Fruit fly (Drosophila melanogaster) whole organism, embryonic: ENCODE results near the gene Shal.

Source experiments
- Ada2b ChIP-seq: fragments of 200-800 bp; sonication (Bioruptor generic); IDR thresholded peaks from 2 replicates; pipeline ENCODE4 v1.3.6; 2022; ENCODE audit warnings: missing biosample characterization, missing genetic modification characterization
- Blimp-1 ChIP-seq: fragments of 200-800 bp; sonication (Bioruptor generic); optimal IDR thresholded peaks from 3 replicates; lab custom pipeline; 2018; ENCODE audit warnings: missing biosample characterization, missing genetic modification characterization, mild to moderate bottlenecking, moderate library complexity, missing genetic modification reagents
- CG10543 ChIP-seq: fragments of 200-800 bp; sonication (Bioruptor generic); optimal IDR thresholded peaks from 3 replicates; lab custom pipeline; 2017; ENCODE audit warnings: missing biosample characterization, mild to moderate bottlenecking, missing genetic modification characterization, moderate library complexity
- CG10959 ChIP-seq: fragments of 200-800 bp; sonication (Bioruptor generic); IDR thresholded peaks from 2 replicates; pipeline ENCODE4 v1.3.6; 2022; ENCODE audit warnings: missing biosample characterization, missing genetic modification characterization
- CG10979 ChIP-seq: fragments of 200-800 bp; sonication (Bioruptor generic); optimal IDR thresholded peaks from 2 replicates; lab custom pipeline; 2018; ENCODE audit warnings: missing biosample characterization, mild to moderate bottlenecking, missing genetic modification characterization, moderate library complexity
- CG12104 ChIP-seq: fragments of 200-800 bp; sonication (Bioruptor generic); optimal IDR thresholded peaks from 3 replicates; lab custom pipeline; 2016; ENCODE audit warnings: missing biosample characterization, missing genetic modification characterization
- CG12236 ChIP-seq: fragments of 200-800 bp; sonication (Bioruptor generic); optimal IDR thresholded peaks from 2 replicates; lab custom pipeline; 2016; ENCODE audit warnings: missing biosample characterization, missing genetic modification characterization
- CG12769 ChIP-seq: fragments of 200-800 bp; sonication (Bioruptor generic); optimal IDR thresholded peaks from 2 replicates; lab custom pipeline; 2019; ENCODE audit warnings: missing biosample characterization, mild to moderate bottlenecking, missing genetic modification characterization, moderate library complexity
- CG13894 ChIP-seq: fragments of 200-800 bp; sonication (Bioruptor generic); optimal IDR thresholded peaks from 3 replicates; lab custom pipeline; 2018; ENCODE audit warnings: missing biosample characterization, mild to moderate bottlenecking, missing genetic modification characterization, moderate library complexity
- CG15479 ChIP-seq: fragments of 200-800 bp; sonication (Bioruptor generic); optimal IDR thresholded peaks from 3 replicates; lab custom pipeline; 2019; ENCODE audit warnings: missing biosample characterization, mild to moderate bottlenecking, missing genetic modification characterization, moderate library complexity
- CG17568 ChIP-seq: fragments of 200-800 bp; sonication (Bioruptor generic); optimal IDR thresholded peaks from 2 replicates; lab custom pipeline; 2018; ENCODE audit warnings: missing biosample characterization, mild to moderate bottlenecking, missing genetic modification characterization, moderate library complexity
- CG32772 ChIP-seq: fragments of 200-800 bp; sonication (Bioruptor generic); IDR thresholded peaks from 2 replicates; pipeline ENCODE4 v1.3.6; 2022; ENCODE audit warnings: missing biosample characterization, missing genetic modification characterization
- CG42726 ChIP-seq: fragments of 200-800 bp; sonication (Bioruptor generic); IDR thresholded peaks from 2 replicates; pipeline ENCODE4 v1.3.6; 2022; ENCODE audit warnings: missing biosample characterization, missing genetic modification characterization; ENCODE audit not compliant: partially characterized antibody
- CG4360 ChIP-seq: fragments of 200-800 bp; sonication (Bioruptor generic); IDR thresholded peaks from 2 replicates; pipeline ENCODE4 v1.3.6; 2022; ENCODE audit warnings: missing biosample characterization, missing genetic modification characterization
- CG6791 ChIP-seq: fragments of 200-800 bp; sonication (Bioruptor generic); IDR thresholded peaks from 3 replicates; pipeline ENCODE4 v1.3.6; 2022; ENCODE audit warnings: missing biosample characterization, missing genetic modification characterization; ENCODE audit not compliant: partially characterized antibody
- CG8359 ChIP-seq: fragments of 200-800 bp; sonication (Bioruptor generic); optimal IDR thresholded peaks from 2 replicates; lab custom pipeline; 2017; ENCODE audit warnings: missing biosample characterization, mild to moderate bottlenecking, missing genetic modification characterization, borderline replicate concordance
- Doc3 ChIP-seq: fragments of 200-800 bp; sonication (Bioruptor generic); IDR thresholded peaks from 3 replicates; pipeline ENCODE4 v1.3.6; 2022; ENCODE audit warnings: missing biosample characterization, missing genetic modification characterization; ENCODE audit not compliant: partially characterized antibody
- Ets65A ChIP-seq: fragments of 200-800 bp; sonication (Bioruptor generic); peaks from one replicate; lab custom pipeline; 2016; ENCODE audit warnings: missing biosample characterization, missing genetic modification characterization
- MTF-1 ChIP-seq: fragments of 200-800 bp; sonication (Bioruptor generic); optimal IDR thresholded peaks from 2 replicates; lab custom pipeline; 2018; ENCODE audit warnings: missing biosample characterization, mild to moderate bottlenecking, missing genetic modification characterization, borderline replicate concordance
- Med ChIP-seq: fragments of 200-800 bp; sonication (Bioruptor generic); peaks from one replicate; lab custom pipeline; 2016; ENCODE audit warnings: missing biosample characterization, missing genetic modification characterization, mild to moderate bottlenecking, inconsistent platforms, moderate library complexity
- Nf-YB ChIP-seq: fragments of 200-800 bp; sonication (Bioruptor generic); optimal IDR thresholded peaks from 3 replicates; lab custom pipeline; 2019; ENCODE audit warnings: missing biosample characterization, mild to moderate bottlenecking, missing genetic modification characterization, moderate library complexity
- NfI ChIP-seq: fragments of 200-800 bp; sonication (Bioruptor generic); optimal IDR thresholded peaks from 3 replicates; lab custom pipeline; 2018; ENCODE audit warnings: missing biosample characterization, mild to moderate bottlenecking, missing genetic modification characterization, moderate library complexity
- Pdp1 ChIP-seq, 2 experiments: fragments of 200-800 bp; sonication (Bioruptor generic); optimal IDR thresholded peaks; 3 replicates each; lab custom pipeline; 2016; ENCODE audit warnings: missing biosample characterization in 2 of 2, missing genetic modification characterization in 2 of 2, mild to moderate bottlenecking in 1 of 2, moderate library complexity in 1 of 2
- Rfx ChIP-seq: fragments of 200-800 bp; sonication (Bioruptor generic); IDR thresholded peaks from 2 replicates; pipeline ENCODE4 v1.3.6; 2022; ENCODE audit warnings: missing biosample characterization, missing genetic modification characterization
- Scr ChIP-seq: fragments of 200-800 bp; sonication (Bioruptor generic); IDR thresholded peaks from 2 replicates; pipeline ENCODE4 v1.3.6; 2022; ENCODE audit warnings: missing biosample characterization, missing genetic modification characterization; ENCODE audit not compliant: partially characterized antibody
- az2 ChIP-seq: fragments of 200-800 bp; sonication (Bioruptor generic); optimal IDR thresholded peaks from 3 replicates; lab custom pipeline; 2016; ENCODE audit warnings: missing biosample characterization, missing genetic modification characterization
- bbx ChIP-seq: fragments of 200-800 bp; sonication (Bioruptor generic); IDR thresholded peaks from 2 replicates; pipeline ENCODE4 v1.3.6; 2022; ENCODE audit warnings: missing biosample characterization, missing genetic modification characterization; ENCODE audit not compliant: partially characterized antibody
- bowl ChIP-seq: fragments of 200-800 bp; sonication (Bioruptor generic); IDR thresholded peaks from 2 replicates; pipeline ENCODE4 v1.3.6; 2022; ENCODE audit warnings: missing biosample characterization, missing genetic modification characterization
- cas ChIP-seq: fragments of 200-800 bp; sonication (Bioruptor generic); IDR thresholded peaks from 2 replicates; pipeline ENCODE4 v1.3.6; 2022; ENCODE audit warnings: missing biosample characterization, missing genetic modification characterization
- cg ChIP-seq: fragments of 200-800 bp; sonication (Bioruptor generic); optimal IDR thresholded peaks from 3 replicates; lab custom pipeline; 2019; ENCODE audit warnings: missing biosample characterization, mild to moderate bottlenecking, missing genetic modification characterization, moderate library complexity
- crol ChIP-seq: fragments of 200-800 bp; sonication (Bioruptor generic); IDR thresholded peaks from 2 replicates; pipeline ENCODE4 v1.3.6; 2022; ENCODE audit warnings: missing biosample characterization, missing genetic modification characterization
- fd96Cb ChIP-seq: fragments of 200-800 bp; sonication (Bioruptor generic); optimal IDR thresholded peaks from 2 replicates; lab custom pipeline; 2018; ENCODE audit warnings: missing biosample characterization, mild to moderate bottlenecking, missing genetic modification characterization, moderate library complexity
- fu2 ChIP-seq: fragments of 200-800 bp; sonication (Bioruptor generic); optimal IDR thresholded peaks from 2 replicates; lab custom pipeline; 2016; ENCODE audit warnings: missing biosample characterization, missing genetic modification characterization
- gem ChIP-seq: fragments of 200-800 bp; sonication (Bioruptor generic); optimal IDR thresholded peaks from 2 replicates; lab custom pipeline; 2019; ENCODE audit warnings: missing biosample characterization, mild to moderate bottlenecking, missing genetic modification characterization, moderate library complexity
- ham ChIP-seq: fragments of 200-800 bp; sonication (Bioruptor generic); IDR thresholded peaks from 2 replicates; pipeline ENCODE4 v1.3.6; 2022; ENCODE audit warnings: missing biosample characterization, missing genetic modification characterization
- ken ChIP-seq: fragments of 200-800 bp; sonication (Bioruptor generic); IDR thresholded peaks from 3 replicates; pipeline ENCODE4 v1.3.6; 2022; ENCODE audit warnings: missing biosample characterization, missing genetic modification characterization
- lbe ChIP-seq: fragments of 200-800 bp; sonication (Bioruptor generic); optimal IDR thresholded peaks from 2 replicates; lab custom pipeline; 2016; ENCODE audit warnings: missing biosample characterization, mild to moderate bottlenecking, missing genetic modification characterization
- oc ChIP-seq: fragments of 200-800 bp; sonication (Bioruptor generic); optimal IDR thresholded peaks from 2 replicates; lab custom pipeline; 2018; ENCODE audit warnings: missing biosample characterization, mild to moderate bottlenecking, missing genetic modification characterization, moderate library complexity
- onecut ChIP-seq: fragments of 200-800 bp; sonication (Bioruptor generic); IDR thresholded peaks from 2 replicates; pipeline ENCODE4 v1.3.6; 2022; ENCODE audit warnings: missing biosample characterization, missing genetic modification characterization
- phol ChIP-seq: fragments of 200-800 bp; sonication (Bioruptor generic); optimal IDR thresholded peaks from 3 replicates; lab custom pipeline; 2018; ENCODE audit warnings: missing biosample characterization, mild to moderate bottlenecking, missing genetic modification characterization, moderate library complexity
- sens ChIP-seq: fragments of 200-800 bp; sonication (Bioruptor generic); peaks from one replicate; lab custom pipeline; 2016; ENCODE audit warnings: missing biosample characterization, missing genetic modification characterization
- sqz ChIP-seq: fragments of 200-800 bp; sonication (Bioruptor generic); optimal IDR thresholded peaks from 3 replicates; lab custom pipeline; 2018; ENCODE audit warnings: missing biosample characterization, mild to moderate bottlenecking, missing genetic modification characterization
- tll ChIP-seq, 2 experiments: fragments of 200-800 bp in 1 of 2; fragments of >200 bp in 1 of 2; sonication (Bioruptor generic) in 1 of 2; optimal IDR thresholded peaks; 2 replicates each; lab custom pipeline; 2017 to 2019; ENCODE audit warnings: missing biosample characterization in 2 of 2, missing genetic modification characterization in 2 of 2, mild to moderate bottlenecking in 1 of 2, moderate library complexity in 1 of 2
- wdn ChIP-seq: fragments of 200-800 bp; sonication (Bioruptor generic); IDR thresholded peaks from 2 replicates; pipeline ENCODE4 v1.3.6; 2022; ENCODE audit warnings: missing biosample characterization, missing genetic modification characterization

The Shal gene

dm6 chr3L:19560005-19560694 lies 24.2 kb downstream of the Shal start:
- no peak for TF ChIP-seq CG12236 (GFP tag; lab: Kevin White, UChicago)
- TF ChIP-seq crol (GFP tag; lab: Robert Waterston, UW): peak; percentile 39
- peak; percentile 73 for TF ChIP-seq CG4360
- peak; percentile 43 for TF ChIP-seq cg (GFP tag; lab: Kevin White, UChicago)
- no peak for TF ChIP-seq lbe (GFP tag; lab: Kevin White, UChicago)
- TF ChIP-seq CG32772: no peak
- TF ChIP-seq cas (GFP tag; lab: Robert Waterston, UW): no peak
- no peak for TF ChIP-seq fd96Cb

- TF ChIP-seq CG17568 (GFP tag; lab: Kevin White, UChicago): no peak
- TF ChIP-seq Nf-YB (GFP tag; lab: Kevin White, UChicago): no peak
- peak; percentile 33 for TF ChIP-seq Ets65A
- TF ChIP-seq Med: peak; percentile 53
- peak in 1 of 2 experiments; percentile 56 for TF ChIP-seq tll (GFP tag; optimal IDR thresholded peaks at IDR 0.05; lab: Kevin White, UChicago)
- peak; percentile 5 for TF ChIP-seq MTF-1 (GFP tag; lab: Kevin White, UChicago)
- TF ChIP-seq Ada2b: 0 out of 2 replicates have a peak, but pooled peaks have one; percentile 4
- no peak for TF ChIP-seq Pdp1 (GFP tag; optimal IDR thresholded peaks at IDR 0.05; lab: Kevin White, UChicago)
- TF ChIP-seq ken (GFP tag; lab: Robert Waterston, UW): 0 out of 3 replicates have a peak, but pooled peaks have one; percentile 13
- TF ChIP-seq Blimp-1 (GFP tag; lab: Kevin White, UChicago): peak; percentile 1
- TF ChIP-seq CG15479 (GFP tag; lab: Kevin White, UChicago): peak; percentile 55
Measured at dm6 chr3L:19559171-19559570, 25.2 kb downstream of the Shal start.

- peak; percentile 49 for TF ChIP-seq CG12769 (tag; lab: Kevin White, UChicago)
- TF ChIP-seq CG10959 (GFP tag; lab: Robert Waterston, UW): no peak
- peak; percentile 1 for TF ChIP-seq gem (tag; lab: Kevin White, UChicago)
- TF ChIP-seq CG12104 (GFP tag; lab: Kevin White, UChicago): no peak
- TF ChIP-seq Doc3 (GFP tag; lab: Robert Waterston, UW): no peak
- 0 out of 3 replicates have a peak, but pooled peaks have one; percentile 33 for TF ChIP-seq CG6791 (GFP tag; lab: Robert Waterston, UW)
- peak; percentile 91 for TF ChIP-seq CG13894 (tag; lab: Kevin White, UChicago)
- TF ChIP-seq oc (tag; lab: Kevin White, UChicago): peak; percentile 39
- TF ChIP-seq Rfx: no peak
- TF ChIP-seq bbx (GFP tag; lab: Robert Waterston, UW): 0 out of 2 replicates have a peak, but pooled peaks have one; percentile 2
- TF ChIP-seq CG42726: no peak
- no peak for TF ChIP-seq az2
- no peak for TF ChIP-seq CG10979 (tag; lab: Kevin White, UChicago)
- TF ChIP-seq CG8359: no peak
Measured at dm6 chr3L:19558674-19559073, 25.7 kb downstream of the Shal start.

- TF ChIP-seq sens (GFP tag; lab: Kevin White, UChicago): peak; percentile 69
- TF ChIP-seq CG10543 (GFP tag; lab: Kevin White, UChicago): peak; percentile 51
- TF ChIP-seq lbe (GFP tag; lab: Kevin White, UChicago): peak; percentile 28
- TF ChIP-seq bowl: no peak
- TF ChIP-seq ham (GFP tag; lab: Robert Waterston, UW): no peak
- TF ChIP-seq Scr (GFP tag; lab: Robert Waterston, UW): 0 out of 2 replicates have a peak, but pooled peaks have one; percentile 10
- TF ChIP-seq tll (GFP tag; optimal IDR thresholded peaks at IDR 0.05; lab: Kevin White, UChicago): peak in 1 of 2 experiments; percentile 66
- peak; percentile 5; the same call in 1 of the 2 replicates for TF ChIP-seq wdn (GFP tag; lab: Robert Waterston, UW)
- peak; percentile 23; the same call in 1 of the 2 replicates for TF ChIP-seq onecut
- TF ChIP-seq fu2 (GFP tag; lab: Kevin White, UChicago): no peak
- no peak for TF ChIP-seq sqz (GFP tag; lab: Kevin White, UChicago)
- TF ChIP-seq NfI (GFP tag; lab: Kevin White, UChicago): no peak
- no peak for TF ChIP-seq phol (tag; lab: Kevin White, UChicago)
Measured at dm6 chr3L:19557996-19558375, 26.4 kb downstream of the Shal start.
